Worm (Caenorhabditis elegans) whole organism, L4 larva: ENCODE measurements around the gene T04C12.9.

ENCODE experiments used
- F26F4.8 ChIP-seq: fragments of 200-800 bp; sonication (Bioruptor generic); conservative IDR thresholded peaks from 2 replicates; pipeline ENCODE4 v1.3.6; 2022; ENCODE audit warnings: missing genetic modification characterization, missing compliant biosample characterization
- F44E2.7 ChIP-seq: fragments of 200-800 bp; sonication (Bioruptor generic); IDR thresholded peaks from 2 replicates; pipeline ENCODE4 v2.1.2; 2022; ENCODE audit warnings: missing genetic modification characterization, missing compliant biosample characterization
- T20F7.1 ChIP-seq: fragments of 200-800 bp; sonication (Bioruptor generic); optimal IDR thresholded peaks from 2 replicates; lab custom pipeline; 2018; ENCODE audit warnings: mild to moderate bottlenecking, missing genetic modification characterization, missing compliant biosample characterization
- Y105C5A.15 ChIP-seq: fragments of 200-800 bp; sonication (Bioruptor generic); IDR thresholded peaks from 2 replicates; pipeline ENCODE4 v1.3.6; 2022; ENCODE audit warnings: missing genetic modification characterization, missing compliant biosample characterization
- Y48G9A.11 ChIP-seq: fragments of 200-800 bp; sonication (Bioruptor generic); IDR thresholded peaks from 2 replicates; pipeline ENCODE4 v1.3.6; 2022; ENCODE audit warnings: missing genetic modification reagents, missing genetic modification characterization, missing compliant biosample characterization
- ZK337.2 ChIP-seq: fragments of 200-800 bp; sonication (Bioruptor generic); IDR thresholded peaks from 2 replicates; pipeline ENCODE4 v1.3.6; 2022; ENCODE audit warnings: missing genetic modification reagents, missing genetic modification characterization, missing compliant biosample characterization
- aly-2 ChIP-seq: sonication (generic microtip); optimal IDR thresholded peaks from 2 replicates; lab custom pipeline; 2018; ENCODE audit warnings: missing biosample characterization, missing genetic modification characterization
- arid-1 ChIP-seq: fragments of 200-800 bp; sonication (Bioruptor generic); conservative IDR thresholded peaks from 2 replicates; pipeline ENCODE4 v1.3.6; 2022; ENCODE audit warnings: missing genetic modification reagents, missing genetic modification characterization, missing compliant biosample characterization
- attf-4 ChIP-seq: sonication (generic microtip); optimal IDR thresholded peaks from 3 replicates; lab custom pipeline; 2017; ENCODE audit warnings: missing biosample characterization, missing genetic modification characterization
- ceh-28 ChIP-seq: fragments of 150-350 bp; optimal IDR thresholded peaks from 2 replicates; lab custom pipeline; 2014; ENCODE audit warnings: missing biosample characterization, missing genetic modification reagents, missing genetic modification characterization
- ctbp-1 ChIP-seq: fragments of 200-800 bp; sonication (Bioruptor generic); IDR thresholded peaks from 2 replicates; pipeline ENCODE4 v1.3.6; 2022; ENCODE audit warnings: missing genetic modification reagents, missing genetic modification characterization, missing compliant biosample characterization
- daf-16 ChIP-seq, 3 experiments: sonication (generic microtip); optimal IDR thresholded peaks; 2 replicates each; lab custom pipeline; 2016 to 2017; ENCODE audit warnings: missing genetic modification characterization in 3 of 3, missing genetic modification reagents in 3 of 3, mild to moderate bottlenecking in 2 of 3, missing compliant biosample characterization in 2 of 3, missing biosample characterization in 1 of 3, moderate library complexity in 1 of 3
- dmd-6 ChIP-seq: fragments of 200-800 bp; sonication (Bioruptor generic); IDR thresholded peaks from 2 replicates; pipeline ENCODE4 v1.3.6; 2022; ENCODE audit warnings: missing genetic modification reagents, missing genetic modification characterization, missing compliant biosample characterization
- dmd-9 ChIP-seq: fragments of 200-800 bp; sonication (Bioruptor generic); IDR thresholded peaks from 2 replicates; pipeline ENCODE4 v1.3.6; 2022; ENCODE audit warnings: missing genetic modification reagents, missing genetic modification characterization, missing compliant biosample characterization
- egl-27 ChIP-seq: sonication (generic microtip); optimal IDR thresholded peaks from 3 replicates; lab custom pipeline; 2017; ENCODE audit warnings: missing biosample characterization, missing genetic modification reagents, missing genetic modification characterization
- egl-43 ChIP-seq: fragments of 200-800 bp; sonication (Bioruptor generic); IDR thresholded peaks from 2 replicates; pipeline ENCODE4 v1.3.6; 2022; ENCODE audit warnings: missing genetic modification reagents, missing genetic modification characterization, missing compliant biosample characterization
- hif-1 ChIP-seq, 2 experiments: sonication (generic microtip); optimal IDR thresholded peaks; 2 replicates each; lab custom pipeline; 2016 to 2017; ENCODE audit warnings: missing compliant biosample characterization in 2 of 2, missing genetic modification characterization in 2 of 2, missing genetic modification reagents in 2 of 2, missing genotype in 2 of 2, mild to moderate bottlenecking in 1 of 2
- hlh-11 ChIP-seq: fragments of 200-800 bp; sonication (Bioruptor generic); optimal IDR thresholded peaks from 2 replicates; lab custom pipeline; 2018; ENCODE audit warnings: mild to moderate bottlenecking, missing genetic modification characterization, missing compliant biosample characterization
- hlh-30 ChIP-seq: sonication (generic microtip); optimal IDR thresholded peaks from 2 replicates; lab custom pipeline; 2017; ENCODE audit warnings: antibody characterized with exemption, mild to moderate bottlenecking, missing genetic modification characterization, missing compliant biosample characterization; ENCODE audit not compliant: insufficient read depth
- lin-1 ChIP-seq: fragments of 200-800 bp; sonication (Bioruptor generic); IDR thresholded peaks from 2 replicates; pipeline ENCODE4 v1.3.6; 2022; ENCODE audit warnings: missing genetic modification reagents, missing genetic modification characterization, missing compliant biosample characterization
- lin-15B ChIP-seq: fragments of 150-350 bp; sonication (generic microtip); optimal IDR thresholded peaks from 3 replicates; lab custom pipeline; 2014; ENCODE audit warnings: missing biosample characterization, missing genetic modification characterization
- lin-29 ChIP-seq: fragments of 200-800 bp; sonication (Bioruptor generic); IDR thresholded peaks from 2 replicates; pipeline ENCODE4 v1.3.6; 2022; ENCODE audit warnings: missing genetic modification reagents, missing genetic modification characterization, missing compliant biosample characterization
- lsy-2 ChIP-seq, 2 experiments: fragments of 150-350 bp in 1 of 2; sonication (generic microtip) in 1 of 2; optimal IDR thresholded peaks; 2 replicates each; lab custom pipeline; 2014 to 2017; ENCODE audit warnings: missing biosample characterization in 2 of 2, missing genetic modification characterization in 2 of 2
- madf-9 ChIP-seq: fragments of 200-800 bp; sonication (Bioruptor generic); conservative IDR thresholded peaks from 2 replicates; pipeline ENCODE4 v1.3.6; 2022; ENCODE audit warnings: missing genetic modification reagents, missing genetic modification characterization, missing compliant biosample characterization
- mdl-1 ChIP-seq, 2 experiments: fragments of 150-350 bp in 1 of 2; sonication (generic microtip) in 1 of 2; optimal IDR thresholded peaks; 2 replicates each; lab custom pipeline; 2014 to 2017; ENCODE audit warnings: missing biosample characterization in 2 of 2, missing genetic modification characterization in 2 of 2
- mdt-29 ChIP-seq: fragments of 200-800 bp; sonication (Bioruptor generic); IDR thresholded peaks from 2 replicates; pipeline ENCODE4 v1.3.6; 2022; ENCODE audit warnings: missing genetic modification reagents, missing genetic modification characterization, missing compliant biosample characterization
- mes-2 ChIP-seq: sonication (generic microtip); optimal IDR thresholded peaks from 2 replicates; lab custom pipeline; 2016; ENCODE audit warnings: missing genotype, mild to moderate bottlenecking, missing genetic modification characterization, missing compliant biosample characterization; ENCODE audit not compliant: poor library complexity, severe bottlenecking
- mxl-3 ChIP-seq: fragments of 200-800 bp; sonication (Bioruptor generic); optimal IDR thresholded peaks from 2 replicates; lab custom pipeline; 2018; ENCODE audit warnings: mild to moderate bottlenecking, missing genetic modification characterization, missing compliant biosample characterization
- nhr-10 ChIP-seq: fragments of 150-350 bp; optimal IDR thresholded peaks from 2 replicates; lab custom pipeline; 2014; ENCODE audit warnings: missing biosample characterization, missing genetic modification characterization
- nhr-102 ChIP-seq: sonication (generic microtip); optimal IDR thresholded peaks from 2 replicates; lab custom pipeline; 2016; ENCODE audit warnings: mild to moderate bottlenecking, missing genetic modification characterization, moderate library complexity, missing compliant biosample characterization
- nhr-111 ChIP-seq: fragments of 200-800 bp; sonication (Bioruptor generic); optimal IDR thresholded peaks from 2 replicates; lab custom pipeline; 2018; ENCODE audit warnings: mild to moderate bottlenecking, missing genetic modification characterization, missing compliant biosample characterization
- nhr-41 ChIP-seq: fragments of 200-800 bp; sonication (Bioruptor generic); IDR thresholded peaks from 2 replicates; pipeline ENCODE4 v1.3.6; 2022; ENCODE audit warnings: missing genetic modification reagents, missing genetic modification characterization, missing compliant biosample characterization
- nhr-42 ChIP-seq: fragments of 200-800 bp; sonication (Bioruptor generic); IDR thresholded peaks from 2 replicates; pipeline ENCODE4 v1.3.6; 2022; ENCODE audit warnings: missing genetic modification characterization, missing compliant biosample characterization
- nhr-77 ChIP-seq: fragments of 150-350 bp; optimal IDR thresholded peaks from 2 replicates; lab custom pipeline; 2014; ENCODE audit warnings: missing biosample characterization, missing genetic modification characterization
- pha-4 ChIP-seq, 2 experiments: fragments of 150-350 bp in 1 of 2; fragments of 200-800 bp in 1 of 2; sonication (Bioruptor generic) in 1 of 2; IDR thresholded peaks in 1 of 2; optimal IDR thresholded peaks in 1 of 2; 2 replicates each; pipeline versions ENCODE4 v1.3.6 to Lab custom; 2014 to 2022; ENCODE audit warnings: missing genetic modification characterization in 2 of 2, missing genetic modification reagents in 2 of 2, missing biosample characterization in 1 of 2, missing compliant biosample characterization in 1 of 2
- pqm-1 ChIP-seq: sonication (generic microtip); optimal IDR thresholded peaks from 2 replicates; lab custom pipeline; 2017; ENCODE audit warnings: missing biosample characterization, missing genetic modification characterization
- set-16 ChIP-seq: fragments of 200-800 bp; sonication (Bioruptor generic); IDR thresholded peaks from 2 replicates; pipeline ENCODE4 v1.3.6; 2022; ENCODE audit warnings: missing genetic modification reagents, missing genetic modification characterization, missing compliant biosample characterization
- spr-1 ChIP-seq: sonication (generic microtip); optimal IDR thresholded peaks from 2 replicates; lab custom pipeline; 2016; ENCODE audit warnings: mild to moderate bottlenecking, missing genetic modification characterization, missing compliant biosample characterization
- spr-3 ChIP-seq: fragments of 200-800 bp; sonication (Bioruptor generic); optimal IDR thresholded peaks from 2 replicates; lab custom pipeline; 2018; ENCODE audit warnings: mild to moderate bottlenecking, missing genetic modification characterization, missing compliant biosample characterization
- tag-97 ChIP-seq: fragments of 200-800 bp; sonication (Bioruptor generic); IDR thresholded peaks from 2 replicates; pipeline ENCODE4 v1.3.6; 2022; ENCODE audit warnings: missing genetic modification characterization, missing compliant biosample characterization
- tra-1 ChIP-seq: fragments of 200-800 bp; sonication (Bioruptor generic); IDR thresholded peaks from 2 replicates; pipeline ENCODE4 v1.3.6; 2022; ENCODE audit warnings: missing genetic modification reagents, missing genetic modification characterization, missing compliant biosample characterization
- unc-39 ChIP-seq: sonication (generic microtip); optimal IDR thresholded peaks from 2 replicates; lab custom pipeline; 2017; ENCODE audit warnings: missing biosample characterization, missing genetic modification characterization
- zag-1 ChIP-seq: fragments of 150-350 bp; optimal IDR thresholded peaks from 2 replicates; lab custom pipeline; 2014; ENCODE audit warnings: missing biosample characterization, missing genetic modification characterization
- zfp-3 ChIP-seq: fragments of 200-800 bp; sonication (Bioruptor generic); conservative IDR thresholded peaks from 2 replicates; pipeline ENCODE4 v1.3.6; 2022; ENCODE audit warnings: missing genetic modification reagents, missing genetic modification characterization, missing compliant biosample characterization
- zip-11 ChIP-seq: fragments of 200-800 bp; sonication (Bioruptor generic); IDR thresholded peaks from 2 replicates; pipeline ENCODE4 v1.3.6; 2022; ENCODE audit warnings: missing genetic modification characterization, missing compliant biosample characterization
- zip-2 ChIP-seq: fragments of 150-350 bp; optimal IDR thresholded peaks from 2 replicates; lab custom pipeline; 2014; ENCODE audit warnings: missing biosample characterization, missing genetic modification characterization

Gene T04C12.9

ce11 chrV:11083691-11084090 is 20.7 kb upstream of the T04C12.9 start (continued):
- peak; percentile 55 for TF ChIP-seq mxl-3 (GFP tag; lab: Kevin White, UChicago)
- no peak for TF ChIP-seq pqm-1 (tag; lab: Kevin White, UChicago)
- no peak for TF ChIP-seq Y105C5A.15
- TF ChIP-seq tag-97 (GFP tag; lab: Robert Waterston, UW) = no peak

- no peak for TF ChIP-seq nhr-77 (tag; lab: Kevin White, UChicago)
- no peak for TF ChIP-seq hlh-30 (tag; lab: Kevin White, UChicago)
- no peak for TF ChIP-seq lin-29 (GFP tag; lab: Robert Waterston, UW)
Measured at ce11 chrV:11082964-11083363, 19.9 kb upstream of the T04C12.9 start.

ce11 chrV:11082475-11082874 is 19.5 kb upstream of the T04C12.9 start:
- TF ChIP-seq zip-11 (GFP tag; lab: Robert Waterston, UW) (no peak), nhr-41 (GFP tag; lab: Robert Waterston, UW) (no peak), lin-15B (no peak), mdt-29 (GFP tag; lab: Robert Waterston, UW) (no peak), tag-97 (GFP tag; lab: Robert Waterston, UW) (no peak), zfp-3 (GFP tag; lab: Robert Waterston, UW) (no peak), madf-9 (no peak), F26F4.8 (GFP tag; lab: Robert Waterston, UW) (no peak), ctbp-1 (no peak), nhr-111 (GFP tag; lab: Kevin White, UChicago) (no peak), hif-1 (tag; optimal IDR thresholded peaks at IDR 0.05; lab: Kevin White, UChicago) (no peak), egl-27 (tag; lab: Kevin White, UChicago) (no peak), arid-1 (GFP tag; lab: Robert Waterston, UW) (no peak), pha-4 (GFP tag; IDR thresholded peaks at IDR 0.05; lab: Robert Waterston, UW) (peak; percentile 47; the same call in 1 of the 2 replicates), pha-4 (tag; optimal IDR thresholded peaks at IDR 0.05; lab: Kevin White, UChicago) (no peak), lsy-2 (tag; optimal IDR thresholded peaks at IDR 0.05; lab: Kevin White, UChicago) (peak; percentile 13 to 36), nhr-10 (tag; lab: Kevin White, UChicago) (no peak), unc-39 (tag; lab: Kevin White, UChicago) (no peak), egl-43 (GFP tag; lab: Robert Waterston, UW) (no peak), mdl-1 (tag; optimal IDR thresholded peaks at IDR 0.05; lab: Kevin White, UChicago) (no peak), Y48G9A.11 (GFP tag; lab: Robert Waterston, UW) (no peak), ceh-28 (tag; lab: Kevin White, UChicago) (no peak), spr-3 (GFP tag; lab: Kevin White, UChicago) (no peak), hlh-11 (tag; lab: Kevin White, UChicago) (peak; percentile 78), zag-1 (tag; lab: Kevin White, UChicago) (no peak), attf-4 (tag; lab: Kevin White, UChicago) (no peak), dmd-9 (GFP tag; lab: Robert Waterston, UW) (peak; percentile 44; the same call in 1 of the 2 replicates), nhr-42 (GFP tag; lab: Robert Waterston, UW) (no peak), daf-16 (GFP tag; optimal IDR thresholded peaks at IDR 0.05; lab: Kevin White, UChicago) (peak in 1 of 2 experiments; percentile 96), daf-16 (tag; optimal IDR thresholded peaks at IDR 0.05; lab: Kevin White, UChicago) (no peak), tra-1 (GFP tag; lab: Robert Waterston, UW) (0 out of 2 replicates have a peak, but pooled peaks have one; percentile 48), ZK337.2 (GFP tag; lab: Robert Waterston, UW) (no peak), set-16 (no peak), F44E2.7 (GFP tag; lab: Robert Waterston, UW) (no peak), nhr-102 (tag; lab: Kevin White, UChicago) (no peak), mes-2 (tag; lab: Kevin White, UChicago) (no peak), spr-1 (tag; lab: Kevin White, UChicago) (no peak), zip-2 (tag; lab: Kevin White, UChicago) (no peak), lin-1 (GFP tag; lab: Robert Waterston, UW) (no peak), T20F7.1 (GFP tag; lab: Kevin White, UChicago) (no peak), hlh-30 (tag; lab: Kevin White, UChicago) (no peak), lin-29 (GFP tag; lab: Robert Waterston, UW) (no peak; the same call in 1 of the 2 replicates), aly-2 (tag; lab: Kevin White, UChicago) (no peak), dmd-6 (GFP tag; lab: Robert Waterston, UW) (peak; percentile 32; the same call in 1 of the 2 replicates)
